Worm (Caenorhabditis elegans): ENCODE results near the gene sre-11.

The sre-11 gene

DNA sequence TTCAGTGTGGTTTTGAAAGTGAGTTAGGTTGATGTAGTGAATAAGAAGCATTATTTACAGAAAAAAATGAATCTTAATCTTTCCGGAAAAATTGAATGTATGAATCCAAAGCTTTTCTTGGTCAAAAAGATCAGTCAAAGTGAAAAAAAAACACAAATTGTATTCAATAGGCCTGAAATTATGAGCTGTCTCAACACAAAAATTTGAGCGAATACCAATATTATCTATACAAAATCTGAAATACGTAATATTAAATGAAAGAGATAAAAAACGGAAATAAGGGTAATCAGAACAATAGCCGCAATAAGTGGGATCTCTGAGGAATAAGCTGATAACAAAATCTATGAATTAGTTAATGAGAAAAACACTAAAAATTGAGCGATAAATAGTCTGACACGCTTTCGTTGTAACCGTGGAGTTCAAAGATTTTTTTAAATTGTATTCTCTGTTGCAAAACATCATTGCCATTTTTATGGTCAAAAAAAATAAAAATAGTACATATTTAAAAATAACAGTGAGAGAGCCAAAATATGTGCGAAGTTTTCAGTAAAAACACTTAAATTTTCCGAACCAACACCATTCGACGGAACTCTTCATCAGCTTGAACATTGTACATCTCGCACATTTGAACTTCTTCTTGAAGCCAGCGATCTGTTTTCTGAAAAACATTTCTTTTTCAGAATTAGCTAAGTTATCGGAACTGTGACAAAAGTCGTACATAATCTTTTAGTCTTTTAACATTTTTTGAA, at the start of gene sre-11:
Gene sre-11, minus strand, starts transcription at position 51 of the 749 bp plus-strand sequence.
- TF ChIP-seq efl-1 (optimal IDR thresholded peaks at IDR 0.05) (no peak), efl-1 (GFP tag; optimal IDR thresholded peaks at IDR 0.05 in 1 of 2) (peak in 1 of 2 experiments; percentile 84), unc-130 (tag; optimal IDR thresholded peaks at IDR 0.05) (no peak), nhr-20 (tag; optimal IDR thresholded peaks at IDR 0.05) (no peak), rnt-1 (tag; optimal IDR thresholded peaks at IDR 0.05) (no peak), nhr-237 (tag; optimal IDR thresholded peaks at IDR 0.05) (no peak)

DNA sequence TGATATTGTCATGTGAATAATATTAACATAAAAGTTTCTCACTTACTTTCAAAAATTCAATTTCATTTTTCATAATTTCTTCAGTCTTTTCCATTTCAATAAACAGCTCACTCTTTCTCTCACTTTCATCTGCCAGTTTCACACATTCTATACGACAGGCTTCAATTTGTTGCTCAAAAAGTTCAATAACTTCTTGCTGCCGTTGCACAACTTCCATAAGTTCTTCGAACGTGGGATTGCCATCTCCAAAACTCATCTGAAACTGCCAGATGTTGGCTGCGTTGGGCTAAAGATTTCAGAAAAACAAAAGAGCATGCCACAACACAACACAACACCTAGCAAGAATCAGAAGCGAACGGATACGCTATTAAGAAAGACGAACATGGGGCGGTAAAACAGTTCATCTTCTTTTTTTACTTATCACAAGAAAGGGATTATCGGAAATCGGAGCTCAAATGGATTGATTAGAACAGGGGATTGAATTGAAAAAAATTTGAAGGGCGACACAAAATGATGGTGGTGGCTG, 49.5 kb upstream of the sre-11 start:
- TF ChIP-seq unc-130 (tag; optimal IDR thresholded peaks at IDR 0.05) (no peak), lin-39 (tag; optimal IDR thresholded peaks at IDR 0.05) (no peak), ama-1 (optimal IDR thresholded peaks at IDR 0.05) (peak; percentile 52), sox-4 (tag; optimal IDR thresholded peaks at IDR 0.05) (no peak)

DNA sequence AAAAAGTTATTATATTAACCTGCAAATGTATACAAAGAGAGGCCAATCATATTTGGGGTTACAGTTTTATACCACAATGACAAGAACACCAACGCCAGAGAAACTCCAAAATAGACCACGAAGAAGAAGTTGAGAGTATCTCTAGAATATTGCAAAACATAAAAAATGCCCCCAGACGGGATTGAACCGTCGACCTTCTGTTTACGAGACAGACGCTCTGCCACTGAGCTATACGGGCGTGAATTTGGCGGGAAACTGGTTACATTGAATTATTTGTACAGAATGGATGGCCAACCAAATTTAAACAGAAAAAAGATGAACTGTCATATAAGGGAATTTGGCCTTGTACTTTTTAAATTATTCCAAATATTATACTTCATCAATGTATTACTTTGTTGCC, 46.7 kb upstream of the sre-11 start:
- peak; percentile 32 for TF ChIP-seq xbp-1 (tag; optimal IDR thresholded peaks at IDR 0.05)
- peak; percentile 32 for TF ChIP-seq tbx-2 (tag; optimal IDR thresholded peaks at IDR 0.05)
- no peak for TF ChIP-seq sox-4 (tag; optimal IDR thresholded peaks at IDR 0.05)
- TF ChIP-seq nhr-84 (tag; optimal IDR thresholded peaks at IDR 0.05), result no peak
- no peak for TF ChIP-seq ces-1 (GFP tag; optimal IDR thresholded peaks at IDR 0.05)
- TF ChIP-seq Y116A8C.19 (tag; optimal IDR thresholded peaks at IDR 0.05; ENCODE audit: borderline replicate concordance), result no peak
- peak; percentile 54 for TF ChIP-seq C16A3.4 (tag; optimal IDR thresholded peaks at IDR 0.05)
- TF ChIP-seq lsy-2 (tag; optimal IDR thresholded peaks at IDR 0.05), result peak; percentile 26 to 66
- TF ChIP-seq irx-1 (tag; optimal IDR thresholded peaks at IDR 0.05), result peak; percentile 14
- TF ChIP-seq nhr-71 (tag; optimal IDR thresholded peaks at IDR 0.05), result peak; percentile 71
- no peak for TF ChIP-seq pax-3 (tag; optimal IDR thresholded peaks at IDR 0.05)
- peak; percentile 69 for TF ChIP-seq nhr-85 (tag)
- peak; percentile 61 to 65 (median 64) for TF ChIP-seq dpl-1 (GFP tag; optimal IDR thresholded peaks at IDR 0.05)
- TF ChIP-seq mab-9 (GFP tag; IDR thresholded peaks at IDR 0.05), result no peak
- peak; percentile 49 for TF ChIP-seq nhr-19 (GFP tag; conservative IDR thresholded peaks at IDR 0.05)
- no peak for TF ChIP-seq efl-3 (GFP tag; optimal IDR thresholded peaks at IDR 0.05)
- TF ChIP-seq lin-35 (GFP tag; optimal IDR thresholded peaks at IDR 0.05), result peak; percentile 46 to 82
- no peak for TF ChIP-seq mef-2 (tag; optimal IDR thresholded peaks at IDR 0.05)
- TF ChIP-seq rnt-1 (tag; optimal IDR thresholded peaks at IDR 0.05), result peak; percentile 19
- TF ChIP-seq ztf-11 (tag; optimal IDR thresholded peaks at IDR 0.05), result no peak
- no peak for TF ChIP-seq unc-30 (tag; optimal IDR thresholded peaks at IDR 0.05)
- TF ChIP-seq blmp-1 (tag; optimal IDR thresholded peaks at IDR 0.05), result peak; percentile 32
- TF ChIP-seq ceh-90 (tag; optimal IDR thresholded peaks at IDR 0.05), result no peak
- TF ChIP-seq elt-2 (tag; optimal IDR thresholded peaks at IDR 0.05), result no peak
- peak; percentile 21 for TF ChIP-seq unc-86 (tag; optimal IDR thresholded peaks at IDR 0.05)
- peak; percentile 13 for TF ChIP-seq unc-130 (tag; optimal IDR thresholded peaks at IDR 0.05)
- peak; percentile 62 for TF ChIP-seq ama-1 (optimal IDR thresholded peaks at IDR 0.05)
- TF ChIP-seq zip-4 (GFP tag; optimal IDR thresholded peaks at IDR 0.05), result no peak
- peak in 1 of 2 experiments; percentile 45 for TF ChIP-seq mdl-1 (tag; optimal IDR thresholded peaks at IDR 0.05)
- TF ChIP-seq fkh-8 (tag; optimal IDR thresholded peaks at IDR 0.05), result peak; percentile 45
- peak; percentile 59 for TF ChIP-seq nhr-47 (tag; optimal IDR thresholded peaks at IDR 0.05)
- TF ChIP-seq nhr-77 (tag; optimal IDR thresholded peaks at IDR 0.05), result peak; percentile 42
- TF ChIP-seq sptf-1 (tag; optimal IDR thresholded peaks at IDR 0.05), result no peak
- TF ChIP-seq elt-3 (tag; optimal IDR thresholded peaks at IDR 0.05), result peak in 2 of 6 experiments; percentile 2 to 48
- no peak for TF ChIP-seq egl-27 (tag; optimal IDR thresholded peaks at IDR 0.05)
- no peak for TF ChIP-seq alr-1 (tag; optimal IDR thresholded peaks at IDR 0.05; ENCODE audit: borderline replicate concordance)
- TF ChIP-seq fkh-4 (tag; optimal IDR thresholded peaks at IDR 0.05; ENCODE audit: borderline replicate concordance), result no peak
- TF ChIP-seq lin-39 (tag; optimal IDR thresholded peaks at IDR 0.05), result no peak
- no peak for TF ChIP-seq vab-15 (tag; optimal IDR thresholded peaks at IDR 0.05)
- peak; percentile 55 for TF ChIP-seq hpl-2 (GFP tag; optimal IDR thresholded peaks at IDR 0.05)
- no peak for TF ChIP-seq unc-62 (GFP tag; optimal IDR thresholded peaks at IDR 0.05)
- TF ChIP-seq pag-3 (tag; optimal IDR thresholded peaks at IDR 0.05; ENCODE audit: borderline replicate concordance, insufficient read depth), result no peak
- TF ChIP-seq nhr-237 (tag; optimal IDR thresholded peaks at IDR 0.05), result no peak
